Fruit fly (Drosophila melanogaster) whole organism, embryonic: Measurements from ENCODE around the gene Apt1.

ENCODE experiments used
- Atf3 ChIP-seq: fragments of 200-800 bp; sonication (Bioruptor generic); optimal IDR thresholded peaks from 3 replicates; lab custom pipeline; 2016; ENCODE audit warnings: missing biosample characterization, missing genetic modification characterization
- C15 ChIP-seq: fragments of 200-800 bp; sonication (Bioruptor generic); IDR thresholded peaks from 3 replicates; pipeline ENCODE4 v1.3.6; 2022; ENCODE audit warnings: missing biosample characterization, missing genetic modification characterization
- CG10431 ChIP-seq: fragments of 200-800 bp; sonication (Bioruptor generic); optimal IDR thresholded peaks from 3 replicates; lab custom pipeline; 2018; ENCODE audit warnings: missing biosample characterization, mild to moderate bottlenecking, missing genetic modification characterization
- CG10654 ChIP-seq: fragments of 200-800 bp; sonication (Bioruptor generic); optimal IDR thresholded peaks from 2 replicates; lab custom pipeline; 2016; ENCODE audit warnings: missing biosample characterization, missing genetic modification characterization
- CG10959 ChIP-seq: fragments of 200-800 bp; sonication (Bioruptor generic); IDR thresholded peaks from 2 replicates; pipeline ENCODE4 v1.3.6; 2022; ENCODE audit warnings: missing biosample characterization, missing genetic modification characterization
- CG10979 ChIP-seq: fragments of 200-800 bp; sonication (Bioruptor generic); optimal IDR thresholded peaks from 2 replicates; lab custom pipeline; 2018; ENCODE audit warnings: missing biosample characterization, mild to moderate bottlenecking, missing genetic modification characterization, moderate library complexity
- CG11093 ChIP-seq: fragments of 200-800 bp; sonication (Bioruptor generic); IDR thresholded peaks from 3 replicates; pipeline ENCODE4 v1.3.6; 2022; ENCODE audit warnings: missing biosample characterization, missing genetic modification characterization
- CG11695 ChIP-seq: fragments of 200-800 bp; sonication (Bioruptor generic); IDR thresholded peaks from 3 replicates; pipeline ENCODE4 v1.3.6; 2022; ENCODE audit warnings: missing biosample characterization, missing genetic modification characterization
- CG12769 ChIP-seq: fragments of 200-800 bp; sonication (Bioruptor generic); optimal IDR thresholded peaks from 2 replicates; lab custom pipeline; 2019; ENCODE audit warnings: missing biosample characterization, mild to moderate bottlenecking, missing genetic modification characterization, moderate library complexity
- CG12942 ChIP-seq: fragments of 200-800 bp; sonication (Bioruptor generic); optimal IDR thresholded peaks from 3 replicates; lab custom pipeline; 2016; ENCODE audit warnings: missing biosample characterization, missing genetic modification characterization
- CG14014 ChIP-seq: fragments of 200-800 bp; sonication (Bioruptor generic); IDR thresholded peaks from 2 replicates; pipeline ENCODE4 v1.3.6; 2022; ENCODE audit warnings: missing biosample characterization, missing genetic modification characterization
- CG15011 ChIP-seq: fragments of 200-800 bp; sonication (Bioruptor generic); optimal IDR thresholded peaks from 3 replicates; lab custom pipeline; 2018; ENCODE audit warnings: missing biosample characterization, mild to moderate bottlenecking, missing genetic modification characterization
- CG15073 ChIP-seq: fragments of 200-800 bp; sonication (Bioruptor generic); optimal IDR thresholded peaks from 2 replicates; lab custom pipeline; 2016; ENCODE audit warnings: missing biosample characterization, missing genetic modification characterization
- CG1602 ChIP-seq: fragments of 200-800 bp; sonication (Bioruptor generic); optimal IDR thresholded peaks from 3 replicates; lab custom pipeline; 2016; ENCODE audit warnings: missing biosample characterization, missing genetic modification characterization
- CG17186 ChIP-seq: fragments of 200-800 bp; sonication (Bioruptor generic); optimal IDR thresholded peaks from 3 replicates; lab custom pipeline; 2017; ENCODE audit warnings: missing biosample characterization, missing genetic modification reagents, missing genetic modification characterization
- CG1792 ChIP-seq: fragments of 200-800 bp; sonication (Bioruptor generic); optimal IDR thresholded peaks from 2 replicates; lab custom pipeline; 2016; ENCODE audit warnings: missing biosample characterization, missing genetic modification characterization
- CG31441 ChIP-seq: fragments of 200-800 bp; sonication (Bioruptor generic); IDR thresholded peaks from 2 replicates; pipeline ENCODE4 v1.3.6; 2022; ENCODE audit warnings: missing biosample characterization, missing genetic modification characterization
- CG34422 ChIP-seq: fragments of 200-800 bp; sonication (Bioruptor generic); IDR thresholded peaks from 3 replicates; pipeline ENCODE4 v1.3.6; 2022; ENCODE audit warnings: missing biosample characterization, missing genetic modification characterization
- CG43689 ChIP-seq: fragments of 200-800 bp; sonication (Bioruptor generic); IDR thresholded peaks from 2 replicates; pipeline ENCODE4 v1.3.6; 2022; ENCODE audit warnings: missing biosample characterization, missing genetic modification characterization
- CG4707 ChIP-seq: fragments of 200-800 bp; sonication (Bioruptor generic); optimal IDR thresholded peaks from 2 replicates; lab custom pipeline; 2018; ENCODE audit warnings: missing biosample characterization, mild to moderate bottlenecking, missing genetic modification characterization, moderate library complexity
- CG4730 ChIP-seq: fragments of 200-800 bp; sonication (Bioruptor generic); IDR thresholded peaks from 2 replicates; pipeline ENCODE4 v1.3.6; 2022; ENCODE audit warnings: missing biosample characterization, missing genetic modification characterization
- CG6683 ChIP-seq: fragments of 200-800 bp; sonication (Bioruptor generic); optimal IDR thresholded peaks from 2 replicates; lab custom pipeline; 2017; ENCODE audit warnings: missing biosample characterization, mild to moderate bottlenecking, missing genetic modification characterization, missing genetic modification reagents
- CG7839 ChIP-seq: fragments of 200-800 bp; sonication (Bioruptor generic); optimal IDR thresholded peaks from 3 replicates; lab custom pipeline; 2018; ENCODE audit warnings: missing biosample characterization, mild to moderate bottlenecking, missing genetic modification characterization, moderate library complexity
- CG8290 ChIP-seq, 3 experiments: fragments of 200-800 bp; sonication (Bioruptor generic); optimal IDR thresholded peaks; 2 replicates each; lab custom pipeline; 2016 to 2019; ENCODE audit warnings: missing biosample characterization in 3 of 3, missing genetic modification characterization in 3 of 3, mild to moderate bottlenecking in 2 of 3, moderate library complexity in 1 of 3
- Camta ChIP-seq: fragments of 200-800 bp; sonication (Bioruptor generic); optimal IDR thresholded peaks from 2 replicates; lab custom pipeline; 2016; ENCODE audit warnings: missing biosample characterization, missing genetic modification characterization
- ERR ChIP-seq: fragments of 200-800 bp; sonication (Bioruptor generic); optimal IDR thresholded peaks from 2 replicates; lab custom pipeline; 2016; ENCODE audit warnings: missing biosample characterization, missing genetic modification characterization
- Hey ChIP-seq: fragments of 200-800 bp; sonication (Bioruptor generic); optimal IDR thresholded peaks from 3 replicates; lab custom pipeline; 2018; ENCODE audit warnings: missing biosample characterization, mild to moderate bottlenecking, missing genetic modification characterization
- Hmr ChIP-seq: fragments of 200-800 bp; sonication (Bioruptor generic); optimal IDR thresholded peaks from 3 replicates; lab custom pipeline; 2017; ENCODE audit warnings: mild to moderate bottlenecking, missing biosample characterization, missing genetic modification reagents, missing genetic modification characterization
- Hmx ChIP-seq: fragments of 200-800 bp; sonication (Bioruptor generic); optimal IDR thresholded peaks from 2 replicates; lab custom pipeline; 2016; ENCODE audit warnings: missing biosample characterization, missing genetic modification characterization
- Nf-YC ChIP-seq: fragments of 200-800 bp; optimal IDR thresholded peaks from 3 replicates; lab custom pipeline; 2019; ENCODE audit warnings: missing biosample characterization, mild to moderate bottlenecking, missing genetic modification characterization, moderate library complexity
- Opbp ChIP-seq: fragments of 200-800 bp; sonication (Bioruptor generic); IDR thresholded peaks from 3 replicates; pipeline ENCODE4 v1.3.6; 2022; ENCODE audit warnings: missing biosample characterization, missing genetic modification characterization; ENCODE audit not compliant: partially characterized antibody
- Ptx1 ChIP-seq: fragments of 200-800 bp; sonication (Bioruptor generic); IDR thresholded peaks from 2 replicates; pipeline ENCODE4 v1.3.6; 2022; ENCODE audit warnings: missing biosample characterization, missing genetic modification characterization
- al ChIP-seq: fragments of 200-800 bp; sonication (Bioruptor generic); IDR thresholded peaks from 2 replicates; pipeline ENCODE4 v1.3.6; 2022; ENCODE audit warnings: missing biosample characterization, missing genetic modification characterization
- btn ChIP-seq: fragments of 200-800 bp; sonication (Bioruptor generic); optimal IDR thresholded peaks from 2 replicates; lab custom pipeline; 2016; ENCODE audit warnings: missing biosample characterization, missing genetic modification characterization
- cas ChIP-seq: fragments of 200-800 bp; sonication (Bioruptor generic); IDR thresholded peaks from 2 replicates; pipeline ENCODE4 v1.3.6; 2022; ENCODE audit warnings: missing biosample characterization, missing genetic modification characterization
- cato ChIP-seq: fragments of 200-800 bp; sonication (Bioruptor generic); optimal IDR thresholded peaks from 2 replicates; lab custom pipeline; 2016; ENCODE audit warnings: missing biosample characterization, missing genetic modification characterization, borderline replicate concordance
- cwo ChIP-seq: fragments of 200-800 bp; sonication (Bioruptor generic); optimal IDR thresholded peaks from 3 replicates; lab custom pipeline; 2017; ENCODE audit warnings: missing biosample characterization, missing genetic modification characterization, mild to moderate bottlenecking, moderate library complexity, missing genetic modification reagents
- danr ChIP-seq: fragments of 200-800 bp; sonication (Bioruptor generic); IDR thresholded peaks from 2 replicates; pipeline ENCODE4 v1.3.6; 2022; ENCODE audit warnings: missing biosample characterization, missing genetic modification characterization
- exex ChIP-seq: fragments of 200-800 bp; sonication (Bioruptor generic); optimal IDR thresholded peaks from 4 replicates; lab custom pipeline; 2018; ENCODE audit warnings: missing biosample characterization, mild to moderate bottlenecking, missing genetic modification characterization, moderate library complexity
- fru ChIP-seq: fragments of >200 bp; optimal IDR thresholded peaks from 2 replicates; lab custom pipeline; 2017
- gcm2 ChIP-seq: fragments of 200-800 bp; sonication (Bioruptor generic); optimal IDR thresholded peaks from 2 replicates; lab custom pipeline; 2016; ENCODE audit warnings: missing biosample characterization, missing genetic modification characterization
- hkb ChIP-seq, 2 experiments: fragments of 200-800 bp in 1 of 2; fragments of >200 bp in 1 of 2; sonication (Bioruptor generic) in 1 of 2; IDR thresholded peaks in 1 of 2; optimal IDR thresholded peaks in 1 of 2; 2 replicates each; pipeline versions ENCODE4 v1.3.6 to Lab custom; 2017 to 2022; ENCODE audit warnings: missing biosample characterization in 1 of 2, missing genetic modification characterization in 1 of 2
- nom ChIP-seq: fragments of 200-800 bp; sonication (Bioruptor generic); optimal IDR thresholded peaks from 2 replicates; lab custom pipeline; 2017; ENCODE audit warnings: missing biosample characterization, missing genetic modification characterization, mild to moderate bottlenecking, moderate library complexity, missing genetic modification reagents
- p53 ChIP-seq: fragments of 200-800 bp; sonication (Bioruptor generic); optimal IDR thresholded peaks from 2 replicates; lab custom pipeline; 2016; ENCODE audit warnings: missing biosample characterization, missing genetic modification characterization
- ranshi ChIP-seq: fragments of 200-800 bp; sonication (Bioruptor generic); IDR thresholded peaks from 2 replicates; pipeline ENCODE4 v1.3.6; 2022; ENCODE audit warnings: missing biosample characterization, missing genetic modification characterization
- salm ChIP-seq: fragments of 200-800 bp; sonication (Bioruptor generic); optimal IDR thresholded peaks from 2 replicates; lab custom pipeline; 2018; ENCODE audit warnings: missing biosample characterization, mild to moderate bottlenecking, missing genetic modification characterization
- shn ChIP-seq: fragments of 200-800 bp; sonication (Bioruptor generic); optimal IDR thresholded peaks from 3 replicates; lab custom pipeline; 2016; ENCODE audit warnings: missing biosample characterization, missing genetic modification characterization
- sima ChIP-seq: fragments of 200-800 bp; sonication (Bioruptor generic); optimal IDR thresholded peaks from 2 replicates; lab custom pipeline; 2016; ENCODE audit warnings: missing biosample characterization, missing genetic modification characterization
- unpg ChIP-seq: fragments of 200-800 bp; sonication (Bioruptor generic); optimal IDR thresholded peaks from 3 replicates; lab custom pipeline; 2018; ENCODE audit warnings: missing biosample characterization, mild to moderate bottlenecking, missing genetic modification characterization, moderate library complexity
- wek ChIP-seq: fragments of 200-800 bp; sonication (Bioruptor generic); optimal IDR thresholded peaks from 3 replicates; lab custom pipeline; 2018; ENCODE audit warnings: missing biosample characterization, mild to moderate bottlenecking, missing genetic modification characterization, moderate library complexity
- z ChIP-seq: fragments of 200-800 bp; sonication (Bioruptor generic); IDR thresholded peaks from 3 replicates; pipeline ENCODE4 v1.3.6; 2022; ENCODE audit warnings: missing biosample characterization, missing genetic modification characterization

Apt1 gene

DNA sequence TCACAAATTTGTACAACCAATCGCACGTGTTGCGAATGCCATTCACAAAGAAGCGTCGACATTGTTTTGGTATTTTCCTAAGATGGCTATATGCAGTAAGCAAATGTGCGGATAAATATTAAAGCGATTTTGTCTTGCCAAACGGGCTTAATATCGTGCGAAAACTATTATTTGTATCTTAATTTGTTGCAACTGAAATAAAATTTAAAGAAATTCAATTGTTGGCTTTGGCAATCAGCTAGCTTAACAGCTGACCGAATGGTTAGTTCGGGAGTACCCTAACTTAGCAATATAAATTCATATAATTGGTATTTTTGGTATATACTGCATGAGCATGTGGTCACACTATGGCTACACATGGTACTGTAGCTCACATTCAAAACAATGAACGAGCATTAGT, 20.6 kb downstream of the Apt1 start, which contains the start of the genes RIOK1 and Polr3H (continued):
- TF ChIP-seq CG15011 (GFP tag; lab: Kevin White, UChicago) (peak; percentile 37), Hmr (GFP tag; lab: Kevin White, UChicago) (peak; percentile 63), p53 (peak; percentile 35), hkb (optimal IDR thresholded peaks at IDR 0.05; lab: Kevin White, UChicago) (no peak), hkb (GFP tag; IDR thresholded peaks at IDR 0.05; lab: Robert Waterston, UW) (peak; percentile 77), CG12942 (GFP tag; lab: Kevin White, UChicago) (peak; percentile 75), sima (GFP tag; lab: Kevin White, UChicago) (no peak), fru (lab: Kevin White, UChicago) (no peak), gcm2 (GFP tag; lab: Kevin White, UChicago) (peak; percentile 62), CG31441 (no peak), Nf-YC (no peak), CG14014 (GFP tag; lab: Robert Waterston, UW) (peak; percentile 68), CG43689 (no peak), CG12769 (tag; lab: Kevin White, UChicago) (no peak), Camta (peak; percentile 75), al (GFP tag; lab: Robert Waterston, UW) (peak; percentile 68), CG10431 (GFP tag; lab: Kevin White, UChicago) (no peak), CG8290 (GFP tag; optimal IDR thresholded peaks at IDR 0.05; lab: Kevin White, UChicago) (peak; percentile 31), CG8290 (tag; optimal IDR thresholded peaks at IDR 0.05; lab: Kevin White, UChicago) (no peak), z (GFP tag; lab: Robert Waterston, UW) (no peak), CG15073 (no peak), CG1602 (peak; percentile 62), Hey (tag; lab: Kevin White, UChicago) (no peak), nom (GFP tag; lab: Kevin White, UChicago) (no peak), CG10654 (GFP tag; lab: Kevin White, UChicago) (peak; percentile 65), CG4730 (GFP tag; lab: Robert Waterston, UW) (peak; percentile 23; the same call in 1 of the 2 replicates), exex (tag; lab: Kevin White, UChicago) (no peak), cwo (GFP tag; lab: Kevin White, UChicago) (peak; percentile 82), btn (GFP tag; lab: Kevin White, UChicago) (no peak), wek (GFP tag; lab: Kevin White, UChicago) (peak; percentile 94), shn (peak; percentile 67), ranshi (peak; percentile 40; the same call in 1 of the 2 replicates), CG10959 (no peak), cas (GFP tag; lab: Robert Waterston, UW) (0 out of 2 replicates have a peak, but pooled peaks have one; percentile 31), Ptx1 (GFP tag; lab: Robert Waterston, UW) (peak; percentile 63; the same call in 1 of the 2 replicates), CG4707 (GFP tag; lab: Kevin White, UChicago) (no peak), Atf3 (peak; percentile 47), CG11695 (GFP tag; lab: Robert Waterston, UW) (peak; percentile 59; the same call in 1 of the 3 replicates), C15 (GFP tag; lab: Robert Waterston, UW) (no peak), Hmx (GFP tag; lab: Kevin White, UChicago) (peak; percentile 66), salm (no peak), CG7839 (tag; lab: Kevin White, UChicago) (no peak), danr (GFP tag; lab: Robert Waterston, UW) (no peak), ERR (peak; percentile 56), CG11093 (0 out of 3 replicates have a peak, but pooled peaks have one; percentile 7), Opbp (GFP tag; lab: Robert Waterston, UW) (no peak), CG17186 (GFP tag; lab: Kevin White, UChicago) (peak; percentile 43), unpg (no peak), CG34422 (GFP tag; lab: Robert Waterston, UW) (peak; percentile 76; the same call in 2 of the 3 replicates), cato (GFP tag; lab: Kevin White, UChicago) (peak; percentile 41), CG1792 (GFP tag; lab: Kevin White, UChicago) (peak; percentile 34), CG10979 (peak; percentile 55), CG6683 (GFP tag; lab: Kevin White, UChicago) (no peak)
